Worm (Caenorhabditis elegans) whole organism, L2 larva: ENCODE data around the gene frpr-15.
A peak's percentile ranks its signal among the peaks of the same experiment; 100 is the strongest.

Experiments used
- F13H6.1 ChIP-seq: sonication (generic microtip); optimal IDR thresholded peaks from 2 replicates; lab custom pipeline; 2016; ENCODE audit warnings: missing genetic modification characterization, missing compliant biosample characterization
- R02D3.7 ChIP-seq: fragments of 150-350 bp; optimal IDR thresholded peaks from 2 replicates; lab custom pipeline; 2014; ENCODE audit warnings: missing biosample characterization, missing genetic modification characterization
- Y55F3AM.14 ChIP-seq: fragments of 200-800 bp; sonication (Bioruptor generic); optimal IDR thresholded peaks from 2 replicates; lab custom pipeline; 2018; ENCODE audit warnings: mild to moderate bottlenecking, missing genetic modification characterization, missing compliant biosample characterization
- alr-1 ChIP-seq: fragments of 150-350 bp; optimal IDR thresholded peaks from 2 replicates; lab custom pipeline; 2014; ENCODE audit warnings: missing biosample characterization, missing genetic modification characterization
- aly-2 ChIP-seq: fragments of 150-350 bp; optimal IDR thresholded peaks from 2 replicates; lab custom pipeline; 2014; ENCODE audit warnings: missing biosample characterization, missing genetic modification characterization
- ama-1 ChIP-seq: fragments of 150-350 bp; optimal IDR thresholded peaks from 2 replicates; lab custom pipeline; 2018; ENCODE audit warnings: inconsistent platforms
- crh-2 ChIP-seq: sonication (generic microtip); optimal IDR thresholded peaks from 2 replicates; lab custom pipeline; 2017; ENCODE audit warnings: missing biosample characterization, missing genetic modification characterization
- dmd-4 ChIP-seq: sonication (generic microtip); optimal IDR thresholded peaks from 2 replicates; lab custom pipeline; 2017; ENCODE audit warnings: missing biosample characterization, missing genetic modification characterization
- elt-1 ChIP-seq: fragments of 150-350 bp; optimal IDR thresholded peaks from 2 replicates; lab custom pipeline; 2014; ENCODE audit warnings: missing biosample characterization, missing genetic modification characterization
- fos-1 ChIP-seq: fragments of 150-350 bp; optimal IDR thresholded peaks from 2 replicates; lab custom pipeline; 2014; ENCODE audit warnings: missing biosample characterization, missing genetic modification characterization
- lin-11 ChIP-seq: fragments of 150-350 bp; sonication (generic microtip); optimal IDR thresholded peaks from 2 replicates; lab custom pipeline; 2014; ENCODE audit warnings: missing biosample characterization, missing genetic modification characterization, inconsistent platforms, mixed read lengths
- lsy-2 ChIP-seq, 2 experiments: fragments of 150-350 bp in 1 of 2; sonication (generic microtip) in 1 of 2; optimal IDR thresholded peaks; 2 replicates each; lab custom pipeline; 2014 to 2017; ENCODE audit warnings: missing biosample characterization in 2 of 2, missing genetic modification characterization in 2 of 2
- mdl-1 ChIP-seq, 2 experiments: fragments of 150-350 bp in 1 of 2; sonication (generic microtip) in 1 of 2; optimal IDR thresholded peaks; 2 replicates each; lab custom pipeline; 2017; ENCODE audit warnings: missing biosample characterization in 2 of 2, missing genetic modification characterization in 2 of 2
- nhr-10 ChIP-seq: sonication (generic microtip); optimal IDR thresholded peaks from 2 replicates; lab custom pipeline; 2017; ENCODE audit warnings: missing biosample characterization, missing genetic modification characterization
- nhr-11 ChIP-seq: fragments of 150-350 bp; optimal IDR thresholded peaks from 2 replicates; lab custom pipeline; 2014; ENCODE audit warnings: missing biosample characterization, missing genetic modification characterization
- nhr-12 ChIP-seq: fragments of 150-350 bp; optimal IDR thresholded peaks from 2 replicates; lab custom pipeline; 2014; ENCODE audit warnings: missing biosample characterization, missing genetic modification characterization
- nhr-129 ChIP-seq: fragments of 150-350 bp; optimal IDR thresholded peaks from 2 replicates; lab custom pipeline; 2014; ENCODE audit warnings: missing biosample characterization, missing genetic modification characterization
- nhr-21 ChIP-seq: fragments of 150-350 bp; optimal IDR thresholded peaks from 2 replicates; lab custom pipeline; 2014; ENCODE audit warnings: missing biosample characterization, missing genetic modification characterization
- nhr-23 ChIP-seq: fragments of 150-350 bp; optimal IDR thresholded peaks from 2 replicates; lab custom pipeline; 2014; ENCODE audit warnings: missing biosample characterization, missing genetic modification reagents, missing genetic modification characterization
- nhr-25 ChIP-seq: fragments of 150-350 bp; sonication (generic microtip); optimal IDR thresholded peaks from 3 replicates; lab custom pipeline; 2014; ENCODE audit warnings: missing biosample characterization, missing genetic modification characterization
- nhr-6 ChIP-seq: fragments of 150-350 bp; optimal IDR thresholded peaks from 2 replicates; lab custom pipeline; 2014; ENCODE audit warnings: missing biosample characterization, missing genetic modification characterization
- nhr-77 ChIP-seq: fragments of 150-350 bp; optimal IDR thresholded peaks from 2 replicates; lab custom pipeline; 2014; ENCODE audit warnings: missing biosample characterization, missing genetic modification characterization
- peb-1 ChIP-seq: fragments of 150-350 bp; optimal IDR thresholded peaks from 2 replicates; lab custom pipeline; 2014; ENCODE audit warnings: missing biosample characterization, missing genetic modification characterization
- sem-4 ChIP-seq: fragments of 150-350 bp; optimal IDR thresholded peaks from 2 replicates; lab custom pipeline; 2014; ENCODE audit warnings: missing biosample characterization, missing genetic modification reagents, missing genetic modification characterization
- skn-1 ChIP-seq: sonication (generic microtip); optimal IDR thresholded peaks from 2 replicates; lab custom pipeline; 2017; ENCODE audit warnings: missing biosample characterization, missing genetic modification characterization
- sma-3 ChIP-seq: sonication (generic microtip); optimal IDR thresholded peaks from 2 replicates; lab custom pipeline; 2016; ENCODE audit warnings: missing genetic modification reagents, missing genetic modification characterization, missing compliant biosample characterization
- sma-9 ChIP-seq, 2 experiments: fragments of 150-350 bp in 1 of 2; sonication (generic microtip) in 1 of 2; optimal IDR thresholded peaks; 2 replicates each; lab custom pipeline; 2014 to 2016; ENCODE audit warnings: missing genetic modification characterization in 2 of 2, mild to moderate bottlenecking in 1 of 2, missing biosample characterization in 1 of 2, missing compliant biosample characterization in 1 of 2, missing genetic modification reagents in 1 of 2, moderate library complexity in 1 of 2
- snpc-4 ChIP-seq: fragments of 150-350 bp; optimal IDR thresholded peaks from 2 replicates; lab custom pipeline; 2014; ENCODE audit warnings: missing biosample characterization, missing genetic modification characterization
- unc-39 ChIP-seq: fragments of 150-350 bp; optimal IDR thresholded peaks from 2 replicates; lab custom pipeline; 2014; ENCODE audit warnings: missing biosample characterization, missing genetic modification characterization
- unc-55 ChIP-seq: fragments of 150-350 bp; sonication (generic microtip); optimal IDR thresholded peaks from 3 replicates; lab custom pipeline; 2014; ENCODE audit warnings: missing biosample characterization, missing genetic modification reagents, missing genetic modification characterization
- unc-62 ChIP-seq: fragments of 150-350 bp; optimal IDR thresholded peaks from 2 replicates; lab custom pipeline; 2014; ENCODE audit warnings: missing biosample characterization, missing genetic modification reagents, missing genetic modification characterization
- ztf-1 ChIP-seq: fragments of 200-800 bp; sonication (Bioruptor generic); conservative IDR thresholded peaks from 2 replicates; pipeline ENCODE4 v1.3.6; 2022; ENCODE audit warnings: missing genetic modification characterization, missing compliant biosample characterization
- ztf-4 ChIP-seq: fragments of 150-350 bp; optimal IDR thresholded peaks from 2 replicates; lab custom pipeline; 2014; ENCODE audit warnings: missing biosample characterization, missing genetic modification characterization

The frpr-15 gene

ce11 chrV:12729220-12729619 is 49.3 kb downstream of the frpr-15 start, which contains the start of gene R11D1.10:
R11D1.10 (plus strand) TSS chrV:12729520.
- TF ChIP-seq unc-39 (tag; lab: Kevin White, UChicago) (no peak), lin-11 (tag; lab: Kevin White, UChicago) (no peak), fos-1 (tag; lab: Kevin White, UChicago) (no peak), nhr-23 (tag; lab: Kevin White, UChicago) (no peak), elt-1 (tag; lab: Kevin White, UChicago) (no peak), alr-1 (no peak), nhr-21 (no peak), nhr-12 (no peak), nhr-77 (tag; lab: Kevin White, UChicago) (no peak), nhr-10 (no peak)

ce11 chrV:12732734-12733133 is 52.8 kb downstream of the frpr-15 start:
- TF ChIP-seq fos-1 (tag; lab: Kevin White, UChicago), result peak; percentile 62
- no peak for TF ChIP-seq nhr-12
- TF ChIP-seq crh-2, result peak; percentile 18
- TF ChIP-seq sma-9 (GFP tag; optimal IDR thresholded peaks at IDR 0.05; lab: Kevin White, UChicago), result peak; percentile 46
- no peak for TF ChIP-seq sma-9 (tag; optimal IDR thresholded peaks at IDR 0.05; lab: Kevin White, UChicago)

- TF ChIP-seq nhr-21 (no peak), nhr-23 (tag; lab: Kevin White, UChicago) (no peak), Y55F3AM.14 (no peak), nhr-12 (no peak), nhr-25 (tag; lab: Kevin White, UChicago) (no peak), ztf-1 (no peak), sma-3 (GFP tag; lab: Kevin White, UChicago) (peak; percentile 11), alr-1 (no peak), unc-55 (GFP tag; lab: Kevin White, UChicago) (no peak), sem-4 (tag; lab: Kevin White, UChicago) (no peak), dmd-4 (tag; lab: Kevin White, UChicago) (no peak), peb-1 (tag; lab: Kevin White, UChicago) (no peak), ama-1 (lab: Kevin White, UChicago) (no peak), nhr-129 (tag; lab: Kevin White, UChicago) (peak; percentile 87), nhr-6 (tag; lab: Kevin White, UChicago) (no peak), ztf-4 (tag; lab: Kevin White, UChicago) (no peak), F13H6.1 (no peak), nhr-10 (no peak), aly-2 (tag; lab: Kevin White, UChicago) (no peak), unc-39 (tag; lab: Kevin White, UChicago) (no peak), R02D3.7 (tag; lab: Kevin White, UChicago) (no peak), snpc-4 (no peak), lsy-2 (tag; optimal IDR thresholded peaks at IDR 0.05; lab: Kevin White, UChicago) (no peak), unc-62 (GFP tag; lab: Kevin White, UChicago) (no peak), nhr-11 (no peak), skn-1 (tag; lab: Kevin White, UChicago) (no peak), fos-1 (tag; lab: Kevin White, UChicago) (peak; percentile 59), elt-1 (tag; lab: Kevin White, UChicago) (no peak), mdl-1 (tag; optimal IDR thresholded peaks at IDR 0.05; lab: Kevin White, UChicago) (no peak), sma-9 (GFP tag; optimal IDR thresholded peaks at IDR 0.05; lab: Kevin White, UChicago) (peak; percentile 50), sma-9 (tag; optimal IDR thresholded peaks at IDR 0.05; lab: Kevin White, UChicago) (no peak)
Measured at ce11 chrV:12733465-12734248, 53.8 kb downstream of the frpr-15 start, which contains the start of the genes dhs-21 and xbx-9. dhs-21 (minus strand) TSS chrV:12733645. xbx-9 (plus strand) TSS chrV:12734198.

ce11 chrV:12736166-12736753 is 56.4 kb downstream of the frpr-15 start, which contains the start of gene cky-1:
cky-1 (plus strand) TSS chrV:12736703.
- TF ChIP-seq peb-1 (tag; lab: Kevin White, UChicago) (peak; percentile 71), unc-62 (GFP tag; lab: Kevin White, UChicago) (no peak)
- TF ChIP-seq, all 48 proteins: peak for 1
